Worm (Caenorhabditis elegans) whole organism, young adult: ENCODE data around the gene col-40.

Experiments
- B0035.1 ChIP-seq: sonication (generic microtip); optimal IDR thresholded peaks from 2 replicates; lab custom pipeline; 2016; ENCODE audit warnings: missing genetic modification characterization, mild to moderate bottlenecking, missing compliant biosample characterization, missing genotype, missing genetic modification reagents
- B0261.1 ChIP-seq: sonication (generic microtip); optimal IDR thresholded peaks from 2 replicates; lab custom pipeline; 2016; ENCODE audit warnings: mild to moderate bottlenecking, missing genetic modification characterization, moderate library complexity, missing compliant biosample characterization
- B0336.3 ChIP-seq: fragments of 200-800 bp; sonication (Bioruptor generic); IDR thresholded peaks from 2 replicates; pipeline ENCODE4 v1.3.6; 2022; ENCODE audit warnings: missing genetic modification characterization, missing compliant biosample characterization
- F52B5.7 ChIP-seq: sonication (generic microtip); optimal IDR thresholded peaks from 2 replicates; lab custom pipeline; 2016; ENCODE audit warnings: mild to moderate bottlenecking, missing genetic modification characterization, missing compliant biosample characterization
- F55B11.4 ChIP-seq: sonication (generic microtip); optimal IDR thresholded peaks from 2 replicates; lab custom pipeline; 2016; ENCODE audit warnings: missing compliant biosample characterization, missing genetic modification characterization, borderline replicate concordance; ENCODE audit not compliant: insufficient read depth
- Y53F4B.3 ChIP-seq: fragments of 200-800 bp; sonication (Bioruptor generic); IDR thresholded peaks from 2 replicates; pipeline ENCODE4 v1.3.6; 2022; ENCODE audit warnings: missing genetic modification reagents, missing genetic modification characterization, missing compliant biosample characterization
- Y53G8AR.9 ChIP-seq: fragments of 200-800 bp; sonication (Bioruptor generic); conservative IDR thresholded peaks from 2 replicates; pipeline ENCODE4 v1.3.6; 2022; ENCODE audit warnings: missing genetic modification reagents, missing genetic modification characterization, missing compliant biosample characterization
- Y79H2A.3 ChIP-seq: fragments of 200-800 bp; sonication (Bioruptor generic); conservative IDR thresholded peaks from 2 replicates; pipeline ENCODE4 v1.3.6; 2022; ENCODE audit warnings: missing genetic modification reagents, missing genetic modification characterization, missing compliant biosample characterization
- aptf-3 ChIP-seq: fragments of 200-800 bp; sonication (Bioruptor generic); IDR thresholded peaks from 2 replicates; pipeline ENCODE4 v1.3.6; 2022; ENCODE audit warnings: missing genetic modification characterization, missing compliant biosample characterization
- atf-7 ChIP-seq: sonication (generic microtip); optimal IDR thresholded peaks from 2 replicates; lab custom pipeline; 2017; ENCODE audit warnings: mild to moderate bottlenecking, missing genetic modification characterization, missing compliant biosample characterization
- cebp-1 ChIP-seq, 2 experiments: fragments of 200-800 bp in 1 of 2; sonication (Bioruptor generic) in 1 of 2; sonication (generic microtip) in 1 of 2; IDR thresholded peaks in 1 of 2; optimal IDR thresholded peaks in 1 of 2; 2 replicates each; pipeline versions ENCODE4 v1.3.6 to Lab custom; 2017 to 2022; ENCODE audit warnings: missing compliant biosample characterization in 2 of 2, missing genetic modification characterization in 2 of 2, mild to moderate bottlenecking in 1 of 2, missing genetic modification reagents in 1 of 2, moderate library complexity in 1 of 2
- ceh-79 ChIP-seq: sonication (generic microtip); optimal IDR thresholded peaks from 2 replicates; lab custom pipeline; 2017; ENCODE audit warnings: mild to moderate bottlenecking, missing genetic modification characterization, missing compliant biosample characterization
- dox-1 ChIP-seq: fragments of 200-800 bp; sonication (Bioruptor generic); IDR thresholded peaks from 2 replicates; pipeline ENCODE4 v1.3.6; 2022; ENCODE audit warnings: missing genetic modification reagents, missing genetic modification characterization, missing compliant biosample characterization
- efl-1 ChIP-seq: fragments of 150-350 bp; optimal IDR thresholded peaks from 2 replicates; lab custom pipeline; 2014; ENCODE audit warnings: missing biosample characterization, missing genetic modification reagents, missing genetic modification characterization
- egrh-3 ChIP-seq: fragments of 200-800 bp; sonication (Bioruptor generic); IDR thresholded peaks from 2 replicates; pipeline ENCODE4 v1.3.6; 2022; ENCODE audit warnings: missing genetic modification reagents, missing genetic modification characterization, missing compliant biosample characterization
- hmg-1.2 ChIP-seq: fragments of 200-800 bp; sonication (Bioruptor generic); IDR thresholded peaks from 2 replicates; pipeline ENCODE4 v1.3.6; 2022; ENCODE audit warnings: missing genetic modification reagents, missing genetic modification characterization, missing compliant biosample characterization
- mcd-1 ChIP-seq: fragments of 200-800 bp; sonication (Bioruptor generic); IDR thresholded peaks from 2 replicates; pipeline ENCODE4 v1.3.6; 2022; ENCODE audit warnings: missing genetic modification reagents, missing genetic modification characterization, missing compliant biosample characterization
- nfyb-1 ChIP-seq: fragments of 200-800 bp; sonication (Bioruptor generic); IDR thresholded peaks from 2 replicates; pipeline ENCODE4 v1.3.6; 2022; ENCODE audit warnings: missing genetic modification reagents, missing genetic modification characterization, missing compliant biosample characterization
- nhr-179 ChIP-seq: sonication (generic microtip); optimal IDR thresholded peaks from 2 replicates; lab custom pipeline; 2016; ENCODE audit warnings: mild to moderate bottlenecking, missing genetic modification characterization, missing compliant biosample characterization
- nhr-80 ChIP-seq: sonication (generic microtip); optimal IDR thresholded peaks from 2 replicates; lab custom pipeline; 2016; ENCODE audit warnings: missing genetic modification characterization, missing compliant biosample characterization
- sdz-38 ChIP-seq: sonication (generic microtip); optimal IDR thresholded peaks from 2 replicates; lab custom pipeline; 2016; ENCODE audit warnings: missing genotype, missing genetic modification characterization, missing compliant biosample characterization
- unc-62 ChIP-seq: fragments of 150-350 bp; optimal IDR thresholded peaks from 2 replicates; lab custom pipeline; 2014; ENCODE audit warnings: missing biosample characterization, missing genetic modification reagents, missing genetic modification characterization
- xnd-1 ChIP-seq: sonication (generic microtip); optimal IDR thresholded peaks from 2 replicates; lab custom pipeline; 2016; ENCODE audit warnings: missing genotype, missing genetic modification reagents, missing genetic modification characterization, missing compliant biosample characterization
- zfh-2 ChIP-seq: fragments of 200-800 bp; sonication (Bioruptor generic); conservative IDR thresholded peaks from 2 replicates; pipeline ENCODE4 v1.3.6; 2022; ENCODE audit warnings: missing genetic modification reagents, missing genetic modification characterization, missing compliant biosample characterization
- zim-3 ChIP-seq: sonication (generic microtip); optimal IDR thresholded peaks from 2 replicates; lab custom pipeline; 2017; ENCODE audit warnings: mild to moderate bottlenecking, missing genetic modification characterization, moderate library complexity, missing compliant biosample characterization
- ztf-26 ChIP-seq: sonication (generic microtip); optimal IDR thresholded peaks from 2 replicates; lab custom pipeline; 2017; ENCODE audit warnings: missing genetic modification characterization, missing compliant biosample characterization

col-40 gene

DNA sequence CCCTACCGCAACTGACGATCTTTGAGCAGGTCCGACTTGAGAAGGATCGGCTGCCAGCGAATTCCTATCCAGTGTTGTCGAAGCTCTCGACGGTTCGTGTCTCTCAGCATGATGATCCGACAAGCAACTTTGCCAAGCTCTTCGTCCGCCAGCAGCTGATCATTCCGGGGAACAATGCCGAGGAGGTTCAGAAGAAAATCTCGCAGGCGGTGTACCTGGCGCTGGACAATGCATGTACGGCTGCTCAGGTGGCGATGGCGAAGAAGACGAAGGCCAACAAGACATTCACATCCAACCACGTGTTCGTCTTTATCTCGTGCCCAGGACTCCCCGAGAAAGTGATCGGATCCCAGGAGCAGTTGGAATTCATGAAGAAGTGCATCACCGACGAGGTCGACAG lies 42.6 kb upstream of the col-40 start:
- TF ChIP-seq F52B5.7 (tag; lab: Kevin White, UChicago) (no peak), nfyb-1 (GFP tag; lab: Robert Waterston, UW) (no peak), sdz-38 (tag; lab: Kevin White, UChicago) (no peak), egrh-3 (GFP tag; lab: Robert Waterston, UW) (0 out of 2 replicates have a peak, but pooled peaks have one; percentile 6), nhr-179 (tag; lab: Kevin White, UChicago) (peak; percentile 37), unc-62 (GFP tag; lab: Kevin White, UChicago) (no peak), dox-1 (GFP tag; lab: Robert Waterston, UW) (no peak), zfh-2 (GFP tag; lab: Robert Waterston, UW) (0 out of 2 replicates have a peak, but pooled peaks have one; percentile 56)

DNA sequence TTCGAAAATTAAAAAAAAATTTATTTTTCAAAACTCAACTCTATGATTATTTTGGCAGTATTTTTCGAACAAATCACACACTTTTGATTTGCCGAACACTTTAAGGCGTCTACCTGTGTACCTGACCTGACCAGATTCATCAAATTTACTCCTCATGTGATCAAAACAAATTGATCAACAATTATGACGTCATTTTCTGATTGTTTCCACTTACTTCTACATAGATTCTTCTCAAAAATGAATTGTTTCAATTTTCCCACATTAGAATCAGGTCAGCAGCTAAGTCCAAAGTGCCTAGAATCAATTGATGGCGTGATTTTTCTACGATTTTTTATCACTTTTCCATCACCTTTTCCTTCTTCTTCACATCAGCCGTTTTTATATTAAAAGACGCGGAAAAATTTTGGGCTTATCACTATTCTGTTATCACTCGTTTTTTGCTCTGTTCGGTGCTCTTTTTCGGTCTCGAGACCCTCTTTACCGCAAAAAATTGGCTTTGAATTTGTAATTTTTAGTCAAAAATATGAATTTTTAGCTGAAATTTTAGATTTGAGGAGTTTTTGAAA lies 36.5 kb upstream of the col-40 start:
- TF ChIP-seq F55B11.4 (tag; lab: Kevin White, UChicago) (no peak), Y79H2A.3 (GFP tag; lab: Robert Waterston, UW) (no peak), ceh-79 (tag; lab: Kevin White, UChicago) (no peak), cebp-1 (GFP tag; IDR thresholded peaks at IDR 0.05; lab: Robert Waterston, UW) (no peak), cebp-1 (tag; optimal IDR thresholded peaks at IDR 0.05; lab: Kevin White, UChicago) (peak; percentile 7), Y53F4B.3 (GFP tag; lab: Robert Waterston, UW) (no peak), zim-3 (no peak), nhr-80 (tag; lab: Kevin White, UChicago) (peak; percentile 43), B0035.1 (tag; lab: Kevin White, UChicago) (no peak), aptf-3 (GFP tag; lab: Robert Waterston, UW) (no peak), xnd-1 (tag; lab: Kevin White, UChicago) (no peak), efl-1 (GFP tag; lab: Kevin White, UChicago) (no peak), atf-7 (tag; lab: Kevin White, UChicago) (peak; percentile 88), Y53G8AR.9 (GFP tag; lab: Robert Waterston, UW) (0 out of 2 replicates have a peak, but pooled peaks have one; percentile 53)

DNA sequence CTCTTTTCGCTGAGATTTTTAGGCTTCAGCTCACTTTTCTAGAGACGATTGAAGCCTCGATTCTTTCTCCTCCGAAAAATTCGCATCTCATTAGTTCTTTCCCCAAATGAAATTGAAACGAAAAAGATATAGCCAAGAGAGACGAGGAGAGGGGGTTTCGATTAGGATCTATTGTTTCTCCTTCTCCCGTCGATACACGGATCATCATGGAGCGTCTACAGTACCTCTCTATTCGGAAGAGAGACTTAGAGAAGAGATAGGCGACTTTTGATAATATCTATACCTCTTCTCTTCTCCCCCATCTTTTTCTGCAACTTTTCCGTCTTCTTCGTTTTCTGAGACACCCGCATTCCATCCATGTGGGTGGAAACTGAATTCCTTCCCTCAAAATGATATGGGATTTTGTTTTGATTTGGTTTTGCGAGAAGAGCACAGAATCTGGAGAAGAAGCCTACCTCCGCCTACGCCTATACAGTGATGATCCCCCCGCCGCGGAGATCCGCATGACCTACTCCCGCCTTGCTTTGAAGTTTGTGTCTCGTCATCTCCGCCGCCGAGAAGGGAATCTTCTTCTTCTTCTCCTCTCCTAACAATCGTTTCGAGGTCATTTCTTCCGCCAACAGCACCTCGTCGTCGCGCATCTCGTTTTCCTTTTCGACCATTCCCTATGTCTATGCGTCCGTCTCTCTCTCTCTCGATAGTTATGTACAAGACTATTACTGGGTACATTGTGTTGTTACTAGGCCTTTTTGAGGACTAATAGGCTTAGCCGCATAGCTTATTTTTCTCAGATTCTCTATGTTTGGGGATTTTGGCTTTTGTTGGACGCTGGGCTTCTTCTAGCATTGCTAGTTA lies 35.2 kb upstream of the col-40 start:
- TF ChIP-seq efl-1 (GFP tag; lab: Kevin White, UChicago) (no peak), ztf-26 (peak; percentile 20), Y53G8AR.9 (GFP tag; lab: Robert Waterston, UW) (0 out of 2 replicates have a peak, but pooled peaks have one; percentile 37), zfh-2 (GFP tag; lab: Robert Waterston, UW) (peak; percentile 85), B0336.3 (GFP tag; lab: Robert Waterston, UW) (peak; percentile 32; the same call in 1 of the 2 replicates), mcd-1 (0 out of 2 replicates have a peak, but pooled peaks have one; percentile 5), xnd-1 (tag; lab: Kevin White, UChicago) (no peak)

DNA sequence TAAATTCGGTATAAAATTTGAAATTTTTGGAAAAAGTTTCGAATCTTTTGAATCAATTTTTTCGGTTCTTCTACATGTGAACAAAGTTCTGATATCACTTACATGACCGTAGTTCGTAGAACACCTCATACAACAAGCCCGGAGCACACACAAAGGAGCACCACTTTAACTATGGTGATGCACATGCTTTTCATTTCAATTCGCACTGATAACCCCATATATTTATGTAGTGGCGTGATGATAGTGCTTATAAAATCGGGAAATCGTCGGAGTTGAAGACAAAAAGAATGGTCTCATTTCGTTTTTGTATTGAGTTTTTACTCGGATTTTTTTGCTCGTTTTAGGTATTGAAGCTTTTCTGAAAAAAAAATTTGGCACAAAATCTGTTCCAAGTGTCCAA lies 33.9 kb upstream of the col-40 start, which contains the start of gene W09B6.4:
Gene W09B6.4, minus strand, starts transcription at position 151 of the 400 bp plus-strand sequence.
- TF ChIP-seq hmg-1.2 (GFP tag; lab: Robert Waterston, UW) (no peak), nhr-80 (tag; lab: Kevin White, UChicago) (peak; percentile 58)

DNA sequence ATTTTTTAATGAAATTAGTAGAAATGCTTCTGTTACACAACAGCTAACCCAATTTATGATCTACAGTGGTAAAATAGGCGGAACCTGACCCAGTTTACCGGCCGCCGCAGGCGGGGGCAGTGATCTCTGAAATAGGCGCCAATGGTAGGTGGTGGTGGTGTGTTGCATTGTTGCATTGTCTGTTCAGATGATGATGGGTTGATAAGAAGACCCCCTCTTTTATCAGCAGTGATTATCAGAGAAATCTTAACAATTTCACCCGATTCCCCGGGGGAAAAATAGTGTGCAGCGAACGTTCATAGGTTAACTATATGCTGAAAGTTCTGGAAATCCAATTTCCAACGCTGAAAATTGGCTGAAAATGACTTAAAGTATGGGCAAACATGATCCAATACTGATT lies 31.9 kb upstream of the col-40 start:
- TF ChIP-seq B0261.1 (tag; lab: Kevin White, UChicago) (no peak), mcd-1 (0 out of 2 replicates have a peak, but pooled peaks have one; percentile 12), dox-1 (GFP tag; lab: Robert Waterston, UW) (peak; percentile 9; the same call in 1 of the 2 replicates), nhr-80 (tag; lab: Kevin White, UChicago) (peak; percentile 55)
- TF ChIP-seq, all 124 proteins: peak for 3
